Fruit fly (Drosophila melanogaster): ENCODE results near the gene Cpr78Cc.

Cpr78Cc gene

dm6 chr3L:21279876-21280566 lies 20.4 kb upstream of the Cpr78Cc start, which contains the start of gene AcCoAS (continued):
- peak; percentile 87 for TF ChIP-seq Jarid2 (GFP tag; optimal IDR thresholded peaks at IDR 0.05)
- peak; percentile 27 for TF ChIP-seq CG7839 (tag; optimal IDR thresholded peaks at IDR 0.05)
- peak; percentile 60 for TF ChIP-seq Side (GFP tag; optimal IDR thresholded peaks at IDR 0.05)
- no peak for TF ChIP-seq CG16815 (GFP tag; optimal IDR thresholded peaks at IDR 0.05)
- TF ChIP-seq lov (optimal IDR thresholded peaks at IDR 0.05) = no peak
- TF ChIP-seq lov (GFP tag; IDR thresholded peaks at IDR 0.05) = 0 out of 3 replicates have a peak, but pooled peaks have one; percentile 51
- TF ChIP-seq CG7556 (GFP tag; optimal IDR thresholded peaks at IDR 0.05) = peak; percentile 32
- no peak for TF ChIP-seq Bteb2 (GFP tag; optimal IDR thresholded peaks at IDR 0.05)
- peak; percentile 46 for TF ChIP-seq kay (GFP tag; optimal IDR thresholded peaks at IDR 0.05)
- TF ChIP-seq CG11504 (tag; optimal IDR thresholded peaks at IDR 0.05) = peak; percentile 3
- no peak for TF ChIP-seq ken (GFP tag; IDR thresholded peaks at IDR 0.05)
- TF ChIP-seq CG10565 (GFP tag; optimal IDR thresholded peaks at IDR 0.05) = no peak
- peak; percentile 33; the same call in 1 of the 2 replicates for TF ChIP-seq vvl (GFP tag; IDR thresholded peaks at IDR 0.05)
- peak; percentile 45 for TF ChIP-seq dm (GFP tag; optimal IDR thresholded peaks at IDR 0.05)
- no peak for TF ChIP-seq zen2 (GFP tag; IDR thresholded peaks at IDR 0.05; ENCODE audit: partially characterized antibody)
- TF ChIP-seq abd-A (tag; optimal IDR thresholded peaks at IDR 0.05) = peak; percentile 60
- TF ChIP-seq vnd (GFP tag; IDR thresholded peaks at IDR 0.05; ENCODE audit: partially characterized antibody) = no peak
- no peak for TF ChIP-seq insv (GFP tag; optimal IDR thresholded peaks at IDR 0.05)
- peak; percentile 96 for TF ChIP-seq cwo (GFP tag; optimal IDR thresholded peaks at IDR 0.05)
- TF ChIP-seq CG10366 (GFP tag; IDR thresholded peaks at IDR 0.05) = no peak
- no peak for TF ChIP-seq HHEX (GFP tag; optimal IDR thresholded peaks at IDR 0.05)
- peak; percentile 25 for TF ChIP-seq CrebB (tag; optimal IDR thresholded peaks at IDR 0.05)
- TF ChIP-seq PHDP (tag; optimal IDR thresholded peaks at IDR 0.05) = peak; percentile 16
- peak; percentile 9 for TF ChIP-seq ems (GFP tag; optimal IDR thresholded peaks at IDR 0.05)
- 0 out of 2 replicates have a peak, but pooled peaks have one; percentile 35 for TF ChIP-seq stc (GFP tag; IDR thresholded peaks at IDR 0.05)
- TF ChIP-seq CG3281 (GFP tag; optimal IDR thresholded peaks at IDR 0.05) = peak; percentile 59
- peak; percentile 36 for TF ChIP-seq unc-4 (GFP tag; IDR thresholded peaks at IDR 0.05; ENCODE audit: partially characterized antibody)
- peak in 1 of 2 experiments; percentile 61 for TF ChIP-seq Trl (optimal IDR thresholded peaks at IDR 0.05)
- TF ChIP-seq Trl (GFP tag; optimal IDR thresholded peaks at IDR 0.05) = peak; percentile 8
- peak; percentile 71 for TF ChIP-seq CG13296 (GFP tag; optimal IDR thresholded peaks at IDR 0.05)
- no peak for TF ChIP-seq pb (GFP tag; optimal IDR thresholded peaks at IDR 0.05)
- TF ChIP-seq CG6765 (GFP tag; optimal IDR thresholded peaks at IDR 0.05) = peak; percentile 52
- no peak for TF ChIP-seq CG11093 (GFP tag; IDR thresholded peaks at IDR 0.05)
- peak; percentile 75 for TF ChIP-seq gro (GFP tag; optimal IDR thresholded peaks at IDR 0.05)
- TF ChIP-seq kni (GFP tag; optimal IDR thresholded peaks at IDR 0.05) = no peak
- peak; percentile 29 for TF ChIP-seq CG17385 (GFP tag; optimal IDR thresholded peaks at IDR 0.05)
- TF ChIP-seq Hey (tag; optimal IDR thresholded peaks at IDR 0.05) = peak; percentile 27
- TF ChIP-seq CG31365 (tag; optimal IDR thresholded peaks at IDR 0.05) = no peak
- TF ChIP-seq schlank (tag; optimal IDR thresholded peaks at IDR 0.05) = peak; percentile 44
- peak; percentile 81; the same call in 2 of the 4 replicates for TF ChIP-seq chinmo (GFP tag; IDR thresholded peaks at IDR 0.05; ENCODE audit: partially characterized antibody)
- peak; percentile 67 for TF ChIP-seq CG12769 (tag; optimal IDR thresholded peaks at IDR 0.05)
- no peak for TF ChIP-seq p53 (GFP tag; optimal IDR thresholded peaks at IDR 0.05)
- peak; percentile 16 to 87 for TF ChIP-seq Pdp1 (GFP tag; optimal IDR thresholded peaks at IDR 0.05)
- no peak for TF ChIP-seq CG6654 (GFP tag; optimal IDR thresholded peaks at IDR 0.05)
- TF ChIP-seq ERR (GFP tag; optimal IDR thresholded peaks at IDR 0.05) = peak; percentile 64
- TF ChIP-seq mam (GFP tag; optimal IDR thresholded peaks at IDR 0.05) = peak; percentile 19
- peak; percentile 71 for TF ChIP-seq lilli (GFP tag; optimal IDR thresholded peaks at IDR 0.05)
- TF ChIP-seq CG4328 (GFP tag; optimal IDR thresholded peaks at IDR 0.05) = no peak
- TF ChIP-seq Meics (GFP tag; optimal IDR thresholded peaks at IDR 0.05) = peak; percentile 52
